Worm (Caenorhabditis elegans): ENCODE results near the gene slc-17.2.

slc-17.2 gene

DNA sequence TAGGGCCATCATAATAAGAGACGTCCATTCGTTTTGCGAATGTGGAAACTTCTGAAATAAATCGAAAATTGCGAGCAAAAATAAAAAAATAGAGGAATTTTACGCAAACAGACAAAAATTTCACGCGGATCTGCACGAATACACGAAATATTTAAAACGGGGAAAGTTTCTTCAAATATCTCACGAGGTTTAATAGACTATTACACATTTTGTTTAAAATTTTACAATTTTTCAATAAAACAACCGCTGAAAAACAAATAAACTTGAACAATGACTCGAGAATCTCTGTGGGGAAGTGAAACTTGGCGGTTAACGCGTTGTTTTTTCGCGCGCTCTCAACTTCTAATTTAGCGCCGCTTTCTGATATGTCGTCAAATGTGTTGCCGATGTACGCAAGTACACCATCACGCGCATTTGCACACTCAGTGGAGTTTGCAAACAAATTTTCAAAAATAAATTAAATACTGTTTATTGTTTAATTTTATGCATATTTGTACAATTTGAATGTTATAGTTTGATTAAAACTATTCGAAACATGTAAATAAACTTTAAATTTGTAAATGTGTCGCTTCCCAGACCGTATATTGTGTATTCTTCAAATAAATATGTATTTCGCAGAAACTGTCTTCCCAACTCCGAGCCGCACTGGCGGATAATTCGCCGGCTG lies 3.3 kb upstream of the slc-17.2 start, which contains the start of the genes gpr-2 and rgr-1 (continued):
- TF ChIP-seq sptf-1 (tag; optimal IDR thresholded peaks at IDR 0.05) (no peak), lin-39 (tag; optimal IDR thresholded peaks at IDR 0.05) (no peak), tbx-2 (tag; optimal IDR thresholded peaks at IDR 0.05) (no peak), skn-1 (tag; optimal IDR thresholded peaks at IDR 0.05) (no peak), mab-9 (GFP tag; IDR thresholded peaks at IDR 0.05) (no peak), ceh-88 (GFP tag; IDR thresholded peaks at IDR 0.05) (no peak), swsn-7 (tag; optimal IDR thresholded peaks at IDR 0.05) (peak; percentile 40), egl-27 (tag; optimal IDR thresholded peaks at IDR 0.05) (no peak), alr-1 (tag; optimal IDR thresholded peaks at IDR 0.05; ENCODE audit: borderline replicate concordance) (no peak), unc-98 (GFP tag; IDR thresholded peaks at IDR 0.05) (no peak), hlh-4 (tag; optimal IDR thresholded peaks at IDR 0.05) (no peak), elt-2 (tag; optimal IDR thresholded peaks at IDR 0.05) (no peak), unc-130 (tag; optimal IDR thresholded peaks at IDR 0.05) (peak; percentile 61), ztf-4 (tag; optimal IDR thresholded peaks at IDR 0.05) (no peak), elt-3 (tag; optimal IDR thresholded peaks at IDR 0.05) (no peak), fkh-8 (tag; optimal IDR thresholded peaks at IDR 0.05) (no peak), dpl-1 (GFP tag; optimal IDR thresholded peaks at IDR 0.05) (peak; percentile 77 to 90 (median 87)), ets-5 (GFP tag; IDR thresholded peaks at IDR 0.05) (no peak), egl-13 (tag; optimal IDR thresholded peaks at IDR 0.05) (no peak), F16B12.6 (tag; optimal IDR thresholded peaks at IDR 0.05) (peak; percentile 90), sup-37 (GFP tag; optimal IDR thresholded peaks at IDR 0.05) (no peak), nhr-47 (tag; optimal IDR thresholded peaks at IDR 0.05) (peak; percentile 65), nhr-20 (tag; optimal IDR thresholded peaks at IDR 0.05) (no peak), mdl-1 (tag; optimal IDR thresholded peaks at IDR 0.05) (peak in 1 of 2 experiments; percentile 23), ceh-63 (GFP tag; optimal IDR thresholded peaks at IDR 0.05) (no peak), pqm-1 (tag; optimal IDR thresholded peaks at IDR 0.05) (no peak)

DNA sequence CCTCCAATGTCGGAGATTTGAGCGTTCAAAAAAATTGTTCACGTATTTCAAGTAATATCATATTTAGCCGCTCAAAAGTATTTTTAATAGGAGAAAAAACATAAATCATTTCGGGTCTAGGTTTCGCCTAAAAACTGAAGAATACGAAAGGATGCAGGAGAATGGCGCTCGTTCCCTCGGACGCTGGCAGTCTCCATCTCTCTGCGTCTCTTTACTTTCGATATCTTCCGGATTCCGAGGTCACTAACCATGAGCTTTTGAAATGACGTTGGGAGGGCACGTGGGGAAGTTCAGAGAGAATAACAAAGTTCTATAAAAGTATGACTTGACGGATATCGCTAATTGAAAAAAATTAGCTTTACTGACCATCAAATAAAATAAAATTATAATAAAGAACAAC lies 1.0 kb upstream of the slc-17.2 start:
- TF ChIP-seq nhr-76 (tag; optimal IDR thresholded peaks at IDR 0.05) = no peak
- peak; percentile 17 for TF ChIP-seq nhr-47 (tag; optimal IDR thresholded peaks at IDR 0.05)
- TF ChIP-seq rnt-1 (tag; optimal IDR thresholded peaks at IDR 0.05) = peak; percentile 9
- TF ChIP-seq lsy-2 (tag; optimal IDR thresholded peaks at IDR 0.05) = peak; percentile 30 to 41
- TF ChIP-seq ceh-8 (GFP tag; optimal IDR thresholded peaks at IDR 0.05) = no peak
- peak in 1 of 3 experiments; percentile 0 for TF ChIP-seq ceh-82 (tag; optimal IDR thresholded peaks at IDR 0.05)
- no peak for TF ChIP-seq xbp-1 (tag; optimal IDR thresholded peaks at IDR 0.05)
- TF ChIP-seq lin-14 (GFP tag; optimal IDR thresholded peaks at IDR 0.05) = peak; percentile 77
- no peak for TF ChIP-seq mef-2 (tag; optimal IDR thresholded peaks at IDR 0.05)
- no peak for TF ChIP-seq grh-1 (GFP tag; IDR thresholded peaks at IDR 0.05)
- TF ChIP-seq lin-35 (GFP tag; optimal IDR thresholded peaks at IDR 0.05) = peak; percentile 4 to 23
- TF ChIP-seq zag-1 (tag; optimal IDR thresholded peaks at IDR 0.05) = no peak
- peak; percentile 41 for TF ChIP-seq fkh-8 (tag; optimal IDR thresholded peaks at IDR 0.05)
- peak; percentile 1 for TF ChIP-seq unc-86 (tag; optimal IDR thresholded peaks at IDR 0.05)
- TF ChIP-seq mep-1 (tag; optimal IDR thresholded peaks at IDR 0.05) = peak; percentile 18
- peak; percentile 70 for TF ChIP-seq blmp-1 (tag; optimal IDR thresholded peaks at IDR 0.05)
- peak; percentile 3 to 35 for TF ChIP-seq efl-1 (optimal IDR thresholded peaks at IDR 0.05)
- peak; percentile 41 to 84 for TF ChIP-seq efl-1 (GFP tag; optimal IDR thresholded peaks at IDR 0.05 in 1 of 2)
- peak; percentile 47 for TF ChIP-seq nhr-71 (tag; optimal IDR thresholded peaks at IDR 0.05)
- TF ChIP-seq snu-23 (GFP tag; optimal IDR thresholded peaks at IDR 0.05) = peak; percentile 10
- peak; percentile 43 for TF ChIP-seq F16B12.6 (tag; optimal IDR thresholded peaks at IDR 0.05)
- TF ChIP-seq mdl-1 (tag; optimal IDR thresholded peaks at IDR 0.05) = peak in 1 of 2 experiments; percentile 49
- TF ChIP-seq pag-3 (tag; optimal IDR thresholded peaks at IDR 0.05; ENCODE audit: borderline replicate concordance, insufficient read depth) = peak; percentile 13
- no peak for TF ChIP-seq nhr-84 (tag; optimal IDR thresholded peaks at IDR 0.05)
- no peak for TF ChIP-seq vab-15 (tag; optimal IDR thresholded peaks at IDR 0.05)
- peak in 2 of 3 experiments; percentile 9 to 46 for TF ChIP-seq dpl-1 (GFP tag; optimal IDR thresholded peaks at IDR 0.05)
